Fruit fly (Drosophila melanogaster): ENCODE measurements around the gene CG9667.
"Not testable (repeated sequence)": the region's sequence is repeated elsewhere in the genome, so short reads cannot be mapped to it uniquely, and the experiment has no call there.

The CG9667 gene

DNA sequence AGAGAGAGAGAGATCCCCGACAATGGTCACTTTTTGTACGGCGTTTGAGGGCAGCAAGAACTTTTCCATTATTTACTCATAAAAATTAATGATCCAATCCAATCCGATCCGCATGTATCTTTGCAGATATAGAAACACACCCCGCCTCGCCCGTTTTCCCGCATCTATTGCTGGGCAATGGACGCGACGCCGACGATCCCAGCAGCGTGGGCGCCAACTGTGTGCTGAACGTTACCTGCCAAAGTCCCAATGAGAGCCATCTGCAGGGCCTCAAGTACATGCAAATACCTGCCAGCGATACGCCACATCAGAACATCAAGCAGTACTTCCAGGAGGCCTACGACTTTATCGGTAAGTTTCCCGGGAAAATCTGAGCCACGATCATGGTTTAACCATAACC, 15.2 kb downstream of the CG9667 start:
- TF ChIP-seq ttk (optimal IDR thresholded peaks at IDR 0.05) (no peak), h (optimal IDR thresholded peaks at IDR 0.05) (no peak), psq (optimal IDR thresholded peaks at IDR 0.05) (no peak), insv (optimal IDR thresholded peaks at IDR 0.05) (no peak), Myc (optimal IDR thresholded peaks at IDR 0.05) (no peak)

DNA sequence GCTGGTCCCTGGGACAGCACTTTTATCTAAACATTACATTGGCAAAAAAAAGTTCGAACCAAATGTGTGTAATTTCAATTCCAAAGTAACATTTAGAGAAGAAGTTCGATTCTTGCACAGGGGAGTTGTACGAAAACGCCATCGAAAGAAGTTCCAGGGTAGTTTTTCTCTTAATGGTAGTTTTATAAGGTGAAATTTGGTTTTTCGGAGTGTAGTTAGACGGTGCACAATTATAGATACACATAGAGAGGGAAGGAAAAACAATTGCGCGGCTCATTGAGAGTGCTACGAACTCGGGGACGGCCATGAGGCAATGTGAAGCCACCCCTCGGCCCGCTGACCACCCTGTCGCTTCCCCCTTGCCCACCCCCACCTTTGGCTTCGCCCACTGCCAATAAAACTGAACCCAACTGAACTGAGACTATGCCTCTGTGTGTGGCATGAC, 15.9 kb downstream of the CG9667 start:
- no peak for TF ChIP-seq Sin3A (optimal IDR thresholded peaks at IDR 0.05)
- no peak for TF ChIP-seq ttk (optimal IDR thresholded peaks at IDR 0.05)
- no peak for TF ChIP-seq Myc (optimal IDR thresholded peaks at IDR 0.05)
- TF ChIP-seq psq (optimal IDR thresholded peaks at IDR 0.05) = no peak
- no peak for TF ChIP-seq h (optimal IDR thresholded peaks at IDR 0.05)
- no peak for TF ChIP-seq insv (optimal IDR thresholded peaks at IDR 0.05)

DNA sequence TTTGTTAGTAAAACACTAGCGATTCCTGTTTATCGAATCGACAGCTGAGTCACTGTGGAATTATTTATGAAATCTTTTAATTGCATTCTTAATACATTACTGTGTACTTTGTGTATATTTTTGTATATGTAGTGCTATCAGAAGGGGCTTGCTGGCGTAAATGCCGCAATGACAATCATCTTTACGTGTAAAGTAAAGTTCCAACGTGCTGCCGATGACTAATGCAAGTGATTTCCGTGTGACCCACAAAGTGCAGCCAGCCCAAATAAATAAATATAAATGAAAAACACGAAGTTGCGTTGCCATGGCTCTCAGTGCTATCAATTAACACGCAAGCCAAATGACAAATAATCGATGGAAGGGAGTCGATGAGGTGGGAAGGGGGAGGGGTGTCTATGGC, 16.4 kb downstream of the CG9667 start:
- TF ChIP-seq Myc (optimal IDR thresholded peaks at IDR 0.05) = no peak
- TF ChIP-seq h (optimal IDR thresholded peaks at IDR 0.05) = no peak
- TF ChIP-seq insv (optimal IDR thresholded peaks at IDR 0.05) = no peak
- TF ChIP-seq Sin3A (optimal IDR thresholded peaks at IDR 0.05) = no peak
- TF ChIP-seq ttk (optimal IDR thresholded peaks at IDR 0.05) = no peak
- no peak for TF ChIP-seq psq (optimal IDR thresholded peaks at IDR 0.05)

DNA sequence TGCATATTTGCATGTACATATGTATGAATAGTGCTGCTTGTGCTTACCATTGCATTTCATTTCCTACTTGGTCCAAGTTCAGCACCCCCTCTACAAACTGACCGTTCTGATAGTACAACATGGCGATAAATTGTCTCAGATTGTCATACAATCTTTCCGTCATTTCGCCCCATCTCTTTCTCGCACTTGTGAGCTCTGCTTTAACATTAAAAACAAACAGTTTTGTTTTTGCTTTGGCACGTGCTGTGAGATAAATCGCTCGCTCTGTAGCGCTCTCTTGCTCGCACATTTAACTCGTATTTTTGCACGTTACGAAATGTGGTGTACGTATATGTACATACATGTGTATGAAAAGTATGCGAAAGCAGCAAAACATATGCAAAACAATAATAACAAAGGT, 17.4 kb downstream of the CG9667 start:
- TF ChIP-seq ttk (optimal IDR thresholded peaks at IDR 0.05) = no peak
- TF ChIP-seq Myc (optimal IDR thresholded peaks at IDR 0.05) = no peak
- TF ChIP-seq insv (optimal IDR thresholded peaks at IDR 0.05) = no peak
- no peak for TF ChIP-seq h (optimal IDR thresholded peaks at IDR 0.05)
- TF ChIP-seq Sin3A (optimal IDR thresholded peaks at IDR 0.05) = no peak
- TF ChIP-seq psq (optimal IDR thresholded peaks at IDR 0.05) = no peak

DNA sequence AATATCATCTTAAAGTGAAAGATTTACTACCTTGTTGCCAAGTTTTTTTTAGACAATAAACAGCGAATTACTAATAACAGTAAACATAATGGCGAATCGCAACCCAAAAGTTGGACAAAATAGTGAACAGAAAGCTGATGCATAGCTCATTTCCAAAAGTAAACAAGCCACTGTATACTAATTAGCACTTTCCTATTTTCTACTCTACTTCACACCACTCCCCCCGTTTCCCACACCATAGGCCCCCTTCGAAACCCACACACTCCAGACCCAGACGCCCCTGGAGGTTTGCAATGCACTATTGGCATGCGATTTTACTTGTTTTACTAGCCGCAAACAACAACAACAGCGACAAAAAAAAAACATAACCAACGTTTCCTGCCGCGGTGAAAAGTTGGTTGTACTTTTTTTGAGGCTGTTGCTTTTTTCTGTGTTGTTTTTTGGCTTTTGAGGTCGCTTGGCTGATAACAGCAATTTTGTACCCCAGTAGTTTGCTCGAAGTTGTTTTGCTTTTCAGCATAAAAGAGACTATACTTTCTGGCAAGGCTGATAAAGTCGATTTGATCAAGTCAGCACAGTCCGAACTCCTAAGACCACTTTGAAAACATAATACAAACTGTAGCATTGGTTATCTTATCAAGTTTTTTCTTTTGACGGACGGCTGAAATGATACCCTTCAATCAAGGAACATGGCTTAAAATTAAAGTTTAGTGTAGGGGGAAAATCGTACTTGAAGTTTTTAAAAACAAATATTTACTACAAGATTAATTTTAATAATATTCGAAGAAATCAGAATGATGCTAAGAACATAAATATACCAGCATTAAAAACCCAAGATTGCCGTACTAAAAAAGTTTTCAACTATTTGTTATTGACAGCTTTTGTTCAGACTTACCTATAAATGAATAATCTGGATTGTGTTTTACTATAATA, 19.0 kb downstream of the CG9667 start:
- TF ChIP-seq Sin3A (optimal IDR thresholded peaks at IDR 0.05) = no peak
- no peak for TF ChIP-seq Myc (optimal IDR thresholded peaks at IDR 0.05)
- no peak for TF ChIP-seq ttk (optimal IDR thresholded peaks at IDR 0.05)
- no peak for TF ChIP-seq psq (optimal IDR thresholded peaks at IDR 0.05)
- no peak for TF ChIP-seq insv (optimal IDR thresholded peaks at IDR 0.05)
- TF ChIP-seq h (optimal IDR thresholded peaks at IDR 0.05) = no peak

DNA sequence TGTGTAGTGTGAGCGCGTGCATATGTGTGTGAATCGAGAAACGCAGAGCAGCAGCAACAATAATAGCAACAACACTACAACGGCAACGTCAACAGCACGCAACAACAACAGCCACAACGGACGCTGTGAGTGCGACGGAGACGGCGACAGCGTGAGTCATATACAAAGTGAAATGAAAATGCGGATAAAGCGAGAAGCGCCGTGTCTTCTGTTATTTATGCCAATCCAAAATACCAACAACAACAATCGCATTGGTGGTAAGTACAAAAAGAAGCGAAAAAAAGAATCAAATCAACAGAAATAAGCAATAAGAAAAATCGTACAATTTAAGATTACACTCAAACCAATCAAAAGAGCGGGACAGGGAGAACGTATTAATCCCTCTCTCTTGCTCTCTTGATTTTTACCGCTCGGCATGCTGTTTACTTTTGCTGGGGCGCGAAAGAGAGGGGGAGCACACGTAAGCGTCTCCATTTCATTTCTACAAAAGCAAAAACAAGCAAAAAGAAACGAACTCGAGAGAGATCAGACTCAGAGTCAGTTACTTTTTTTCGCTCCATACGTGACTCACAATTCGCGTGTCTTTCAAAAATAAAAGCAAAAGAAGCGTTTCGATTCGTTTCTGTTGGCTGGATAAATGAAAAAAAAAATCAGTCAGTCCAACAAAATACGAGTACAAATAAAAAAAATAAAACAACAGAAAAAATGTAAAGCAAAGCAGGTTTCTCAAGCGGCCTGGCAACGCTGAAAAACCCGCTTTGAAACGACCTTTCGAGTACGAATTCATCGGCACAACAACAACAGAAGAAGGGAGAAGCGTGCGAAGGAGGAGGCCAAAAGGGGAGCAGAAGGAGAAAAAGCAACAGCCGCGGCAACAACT, 20.1 kb downstream of the CG9667 start:
- TF ChIP-seq Myc (optimal IDR thresholded peaks at IDR 0.05) = no peak
- TF ChIP-seq insv (optimal IDR thresholded peaks at IDR 0.05) = no peak
- TF ChIP-seq ttk (optimal IDR thresholded peaks at IDR 0.05) = no peak
- no peak for TF ChIP-seq h (optimal IDR thresholded peaks at IDR 0.05)
- no peak for TF ChIP-seq psq (optimal IDR thresholded peaks at IDR 0.05)
- TF ChIP-seq Sin3A (optimal IDR thresholded peaks at IDR 0.05) = no peak

DNA sequence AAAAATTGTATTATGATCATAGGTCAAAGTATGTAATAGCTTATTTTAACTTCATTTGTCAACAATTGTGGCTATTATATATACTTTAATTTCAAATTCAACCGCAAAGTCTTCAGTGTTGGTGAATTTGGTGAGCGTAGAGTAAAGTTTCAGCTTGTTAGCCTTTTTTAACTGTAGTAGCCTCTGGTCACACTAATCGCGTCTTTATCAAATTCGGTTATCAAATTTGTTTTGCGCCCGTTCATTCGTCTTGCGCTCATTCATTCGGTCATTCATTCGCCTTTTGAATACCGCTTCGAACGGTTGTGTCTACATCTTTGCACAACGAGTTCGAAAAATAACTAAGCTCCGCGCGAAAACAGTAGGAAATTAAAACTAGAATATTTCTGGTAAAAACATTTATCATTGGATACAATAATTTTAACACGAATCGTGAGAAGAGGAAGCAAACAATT, 21.0 kb downstream of the CG9667 start, which contains the start of gene puc:
Gene puc, plus strand, starts transcription at position 245 of the 455 bp plus-strand sequence.
- TF ChIP-seq ttk (optimal IDR thresholded peaks at IDR 0.05) (no peak), Sin3A (optimal IDR thresholded peaks at IDR 0.05) (no peak), h (optimal IDR thresholded peaks at IDR 0.05) (no peak), Myc (optimal IDR thresholded peaks at IDR 0.05) (no peak), insv (optimal IDR thresholded peaks at IDR 0.05) (no peak), psq (optimal IDR thresholded peaks at IDR 0.05) (no peak)

DNA sequence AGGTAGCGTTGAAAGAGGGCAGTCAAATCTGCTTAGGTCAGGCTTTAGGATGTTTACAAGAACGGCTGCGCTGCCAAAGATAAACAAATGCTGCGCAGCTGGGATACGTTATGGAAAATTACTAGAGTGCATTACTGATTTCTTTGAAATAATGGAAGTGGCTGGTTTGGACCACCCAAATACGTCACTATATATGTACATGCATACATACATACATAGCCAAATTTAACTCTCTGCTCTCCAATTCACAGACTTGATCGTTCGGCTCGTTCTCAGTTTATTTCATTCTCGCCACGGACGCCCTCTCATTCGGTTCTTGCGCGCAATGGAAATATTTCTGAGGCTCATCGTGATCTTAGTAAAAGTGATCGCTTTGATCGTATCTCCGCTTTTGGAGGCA, 32.3 kb downstream of the CG9667 start, which contains the start of gene CG7900:
Gene CG7900, plus strand, starts transcription at position 301 of the 400 bp plus-strand sequence.
- not testable (repeated sequence) for TF ChIP-seq ttk, h, Myc (optimal IDR thresholded peaks at IDR 0.05)

DNA sequence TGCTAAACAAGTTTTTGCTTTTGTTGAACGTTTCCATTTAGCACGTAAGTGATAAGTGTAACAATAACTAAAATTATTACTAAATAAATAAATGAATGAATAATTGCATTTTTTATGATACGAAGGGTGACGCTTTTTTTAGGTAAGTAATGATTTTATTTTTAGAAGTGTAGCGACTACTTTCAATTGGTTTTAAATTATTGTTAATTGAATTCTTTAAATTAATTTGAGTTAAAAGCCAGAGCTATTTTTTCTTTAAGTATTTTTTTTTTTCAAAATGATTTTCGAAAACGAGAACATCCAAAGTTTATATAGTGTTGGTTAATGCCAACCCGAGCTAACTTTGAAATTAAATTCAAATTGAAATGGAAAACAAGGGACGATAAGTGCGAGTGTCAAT, 39.2 kb downstream of the CG9667 start, which contains the start of gene CG7910:
Gene CG7910, plus strand, starts transcription at position 301 of the 400 bp plus-strand sequence.
- TF ChIP-seq h (optimal IDR thresholded peaks at IDR 0.05) (no peak), Myc (optimal IDR thresholded peaks at IDR 0.05) (no peak), insv (optimal IDR thresholded peaks at IDR 0.05) (no peak), psq (optimal IDR thresholded peaks at IDR 0.05) (no peak), ttk (optimal IDR thresholded peaks at IDR 0.05) (no peak), Sin3A (optimal IDR thresholded peaks at IDR 0.05) (no peak)

Data from Kc167 (cell line).